Fruit fly (Drosophila melanogaster): ENCODE data around the gene CG7384.

CG7384 gene

DNA sequence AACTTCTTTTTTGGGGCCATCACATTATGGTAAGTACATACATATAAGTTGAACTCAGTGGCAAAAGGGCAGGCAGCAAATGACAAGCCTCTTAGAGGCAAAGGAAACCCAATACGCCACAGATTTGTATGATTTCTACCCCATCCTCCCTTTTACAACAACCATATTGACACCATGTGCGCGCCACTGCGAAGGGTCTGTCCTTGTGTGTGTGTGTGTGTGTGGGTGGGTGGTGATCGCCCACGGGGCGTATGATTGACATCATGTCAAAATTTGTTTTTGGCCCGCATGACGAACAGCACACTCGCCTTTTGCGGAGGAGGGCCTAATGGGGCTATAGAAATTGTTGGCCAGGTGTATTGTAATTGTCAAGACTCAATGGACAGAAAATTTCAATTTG lies 10.6 kb downstream of the CG7384 start (continued):
- TF ChIP-seq CG1603 (tag; optimal IDR thresholded peaks at IDR 0.05) (no peak), CG12236 (GFP tag; optimal IDR thresholded peaks at IDR 0.05) (no peak), cg (GFP tag; optimal IDR thresholded peaks at IDR 0.05) (no peak), wdn (GFP tag; IDR thresholded peaks at IDR 0.05) (no peak), ro (GFP tag; IDR thresholded peaks at IDR 0.05) (no peak), Dref (GFP tag; IDR thresholded peaks at IDR 0.05) (no peak), Hey (tag; optimal IDR thresholded peaks at IDR 0.05) (no peak), CG14860 (GFP tag; IDR thresholded peaks at IDR 0.05; ENCODE audit: partially characterized antibody) (no peak), ac (GFP tag; optimal IDR thresholded peaks at IDR 0.05) (no peak), Ptx1 (GFP tag; IDR thresholded peaks at IDR 0.05) (no peak), br (optimal IDR thresholded peaks at IDR 0.05) (no peak), CG12659 (GFP tag; optimal IDR thresholded peaks at IDR 0.05) (peak; percentile 9), exex (tag; optimal IDR thresholded peaks at IDR 0.05) (no peak), E2f2 (GFP tag; IDR thresholded peaks at IDR 0.05) (peak; percentile 17), H15 (GFP tag; IDR thresholded peaks at IDR 0.05) (no peak), pita (GFP tag; optimal IDR thresholded peaks at IDR 0.05) (no peak), ind (GFP tag; optimal IDR thresholded peaks at IDR 0.05) (no peak), B-H1 (GFP tag; IDR thresholded peaks at IDR 0.05) (no peak), BEAF-32 (GFP tag; optimal IDR thresholded peaks at IDR 0.05) (no peak), CG6175 (GFP tag; IDR thresholded peaks at IDR 0.05) (peak; percentile 32; the same call in 1 of the 3 replicates), sd (tag; optimal IDR thresholded peaks at IDR 0.05) (peak; percentile 27), grau (tag; optimal IDR thresholded peaks at IDR 0.05) (no peak), CG6683 (GFP tag; optimal IDR thresholded peaks at IDR 0.05) (no peak), D (optimal IDR thresholded peaks at IDR 0.05) (no peak), D (GFP tag; optimal IDR thresholded peaks at IDR 0.05) (no peak), dpn (GFP tag; optimal IDR thresholded peaks at IDR 0.05) (no peak), CG12299 (tag; optimal IDR thresholded peaks at IDR 0.05) (no peak), Vsx1 (GFP tag; optimal IDR thresholded peaks at IDR 0.05) (no peak), hth (optimal IDR thresholded peaks at IDR 0.05) (no peak), croc (GFP tag; conservative IDR thresholded peaks at IDR 0.05) (no peak), lov (optimal IDR thresholded peaks at IDR 0.05) (no peak), lov (GFP tag; IDR thresholded peaks at IDR 0.05) (no peak), Mad (GFP tag; optimal IDR thresholded peaks at IDR 0.05) (no peak), da (GFP tag; optimal IDR thresholded peaks at IDR 0.05) (no peak), tio (GFP tag; optimal IDR thresholded peaks at IDR 0.05) (no peak), sqz (GFP tag; optimal IDR thresholded peaks at IDR 0.05) (no peak), Hsf (GFP tag; optimal IDR thresholded peaks at IDR 0.05) (no peak), Optix (GFP tag; IDR thresholded peaks at IDR 0.05) (no peak), caup (GFP tag; optimal IDR thresholded peaks at IDR 0.05; ENCODE audit: severe bottlenecking) (no peak), vfl (GFP tag; optimal IDR thresholded peaks at IDR 0.05) (no peak), btn (GFP tag; optimal IDR thresholded peaks at IDR 0.05) (no peak), Chrac-16 (GFP tag; optimal IDR thresholded peaks at IDR 0.05) (no peak), CG3847 (GFP tag; IDR thresholded peaks at IDR 0.05) (no peak), sna (GFP tag; IDR thresholded peaks at IDR 0.05; ENCODE audit: partially characterized antibody) (no peak), Sry-δ (GFP tag; optimal IDR thresholded peaks at IDR 0.05) (no peak), fd102C (GFP tag; optimal IDR thresholded peaks at IDR 0.05) (no peak), jumu (GFP tag; optimal IDR thresholded peaks at IDR 0.05) (no peak), odd (GFP tag; optimal IDR thresholded peaks at IDR 0.05) (no peak), CG10274 (GFP tag; optimal IDR thresholded peaks at IDR 0.05) (no peak), CG15514 (GFP tag; optimal IDR thresholded peaks at IDR 0.05) (no peak), CG12104 (GFP tag; optimal IDR thresholded peaks at IDR 0.05) (no peak), nerfin-1 (tag; optimal IDR thresholded peaks at IDR 0.05) (no peak), CG15601 (tag; optimal IDR thresholded peaks at IDR 0.05) (no peak)
